Fruit fly (Drosophila melanogaster): ENCODE data around the gene bowl.

Gene bowl

DNA sequence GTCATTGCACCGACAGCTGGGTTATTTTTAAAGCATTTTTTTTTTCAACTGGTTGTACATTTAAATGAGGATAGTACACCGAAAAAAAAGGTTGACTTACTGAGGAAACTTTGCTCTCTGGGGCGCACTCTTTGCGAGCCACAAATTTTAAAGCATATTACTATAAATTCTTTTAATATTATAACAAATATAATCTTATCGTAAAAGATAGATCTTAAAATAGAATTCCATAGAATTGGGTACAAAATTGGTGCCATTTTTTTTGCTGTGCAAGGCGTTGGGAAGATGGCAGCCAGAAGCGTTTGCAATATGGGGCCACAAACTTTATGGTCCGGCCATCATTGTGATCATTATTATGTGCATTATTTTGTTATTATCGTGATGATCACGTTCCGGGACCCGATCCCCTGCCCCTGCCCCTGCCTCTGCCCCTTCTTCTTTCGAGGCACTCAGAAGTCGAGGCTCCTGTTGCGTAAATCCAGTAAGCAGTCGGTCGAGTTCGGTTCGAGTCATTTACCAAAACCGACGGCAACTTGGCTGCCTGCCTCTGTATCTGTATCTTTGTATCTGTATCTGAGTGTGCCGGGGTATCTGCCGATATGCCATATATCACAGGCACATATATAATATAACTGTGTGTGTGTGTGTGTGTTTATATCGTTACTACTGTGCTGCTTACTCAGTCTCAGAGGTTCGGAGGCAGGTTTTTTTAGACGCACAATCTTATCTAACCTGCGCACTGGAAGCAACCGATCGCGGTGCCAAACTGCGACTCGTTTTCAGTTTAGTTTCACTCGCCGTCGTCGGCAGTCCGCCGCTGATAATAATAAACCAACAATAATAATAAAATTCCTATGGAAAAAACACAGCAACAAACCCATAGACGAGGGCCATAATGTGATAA lies 6.9 kb downstream of the bowl start (continued):
- TF ChIP-seq Opbp (GFP tag; IDR thresholded peaks at IDR 0.05; ENCODE audit: partially characterized antibody) (no peak), Sox100B (GFP tag; optimal IDR thresholded peaks at IDR 0.05) (peak; percentile 1), pb (GFP tag; optimal IDR thresholded peaks at IDR 0.05) (no peak), aop (GFP tag; IDR thresholded peaks at IDR 0.05) (no peak), CG17359 (tag; optimal IDR thresholded peaks at IDR 0.05) (peak; percentile 58), CG1792 (GFP tag; optimal IDR thresholded peaks at IDR 0.05) (no peak), CG6175 (GFP tag; IDR thresholded peaks at IDR 0.05) (peak; percentile 81; the same call in 2 of the 3 replicates), fd3F (GFP tag; optimal IDR thresholded peaks at IDR 0.05) (no peak), CG8765 (GFP tag; IDR thresholded peaks at IDR 0.05) (no peak), Dp (GFP tag; optimal IDR thresholded peaks at IDR 0.05) (no peak), HmgZ (tag; optimal IDR thresholded peaks at IDR 0.05) (peak; percentile 23), repo (GFP tag; optimal IDR thresholded peaks at IDR 0.05) (no peak), ase (GFP tag; IDR thresholded peaks at IDR 0.05) (no peak), CG15479 (GFP tag; optimal IDR thresholded peaks at IDR 0.05) (peak; percentile 91), shn (GFP tag; optimal IDR thresholded peaks at IDR 0.05) (peak; percentile 17), BEAF-32 (GFP tag; optimal IDR thresholded peaks at IDR 0.05) (no peak), ttk (GFP tag; IDR thresholded peaks at IDR 0.05) (no peak), HLHmδ (GFP tag; optimal IDR thresholded peaks at IDR 0.05) (no peak), CG12219 (GFP tag; optimal IDR thresholded peaks at IDR 0.05) (no peak), Dip3 (GFP tag; optimal IDR thresholded peaks at IDR 0.05) (no peak), gfzf (GFP tag; optimal IDR thresholded peaks at IDR 0.05) (no peak), dpn (GFP tag; optimal IDR thresholded peaks at IDR 0.05) (peak in 1 of 2 experiments; percentile 38), disco-r (GFP tag; optimal IDR thresholded peaks at IDR 0.05) (no peak), CG13894 (tag; optimal IDR thresholded peaks at IDR 0.05) (peak; percentile 93), maf-S (GFP tag; optimal IDR thresholded peaks at IDR 0.05) (no peak), CG2129 (GFP tag; IDR thresholded peaks at IDR 0.05; ENCODE audit: partially characterized antibody) (no peak), CG4854 (GFP tag; optimal IDR thresholded peaks at IDR 0.05) (no peak), CG33213 (GFP tag; optimal IDR thresholded peaks at IDR 0.05) (no peak), lbe (GFP tag; optimal IDR thresholded peaks at IDR 0.05) (peak; percentile 89), NC2α (GFP tag; optimal IDR thresholded peaks at IDR 0.05) (no peak), zfh1 (GFP tag; IDR thresholded peaks at IDR 0.05) (no peak), CG13624 (GFP tag; optimal IDR thresholded peaks at IDR 0.05) (peak; percentile 28), CG15269 (tag; optimal IDR thresholded peaks at IDR 0.05) (peak; percentile 42), CG4730 (GFP tag; IDR thresholded peaks at IDR 0.05) (no peak), Hand (GFP tag; optimal IDR thresholded peaks at IDR 0.05) (no peak), tin (GFP tag; optimal IDR thresholded peaks at IDR 0.05) (peak; percentile 5), vfl (GFP tag; optimal IDR thresholded peaks at IDR 0.05) (no peak), CG32532 (GFP tag; IDR thresholded peaks at IDR 0.05) (no peak), lola (GFP tag; optimal IDR thresholded peaks at IDR 0.05) (peak in 1 of 3 experiments; percentile 2), D (optimal IDR thresholded peaks at IDR 0.05) (no peak), D (GFP tag; optimal IDR thresholded peaks at IDR 0.05) (no peak), rib (GFP tag; IDR thresholded peaks at IDR 0.05) (no peak), slou (GFP tag; optimal IDR thresholded peaks at IDR 0.05) (no peak), CG34224 (GFP tag; IDR thresholded peaks at IDR 0.05; ENCODE audit: partially characterized antibody) (peak; percentile 33; the same call in 1 of the 3 replicates), CG17802 (tag; optimal IDR thresholded peaks at IDR 0.05) (no peak), CG8388 (GFP tag; optimal IDR thresholded peaks at IDR 0.05) (no peak), mam (GFP tag; optimal IDR thresholded peaks at IDR 0.05) (no peak), CG13424 (tag; optimal IDR thresholded peaks at IDR 0.05) (peak; percentile 1), B-H2 (GFP tag; optimal IDR thresholded peaks at IDR 0.05) (peak; percentile 46)

Measured in whole organism, embryonic.